Fruit fly (Drosophila melanogaster): ENCODE measurements around the gene CG12698.

DNA sequence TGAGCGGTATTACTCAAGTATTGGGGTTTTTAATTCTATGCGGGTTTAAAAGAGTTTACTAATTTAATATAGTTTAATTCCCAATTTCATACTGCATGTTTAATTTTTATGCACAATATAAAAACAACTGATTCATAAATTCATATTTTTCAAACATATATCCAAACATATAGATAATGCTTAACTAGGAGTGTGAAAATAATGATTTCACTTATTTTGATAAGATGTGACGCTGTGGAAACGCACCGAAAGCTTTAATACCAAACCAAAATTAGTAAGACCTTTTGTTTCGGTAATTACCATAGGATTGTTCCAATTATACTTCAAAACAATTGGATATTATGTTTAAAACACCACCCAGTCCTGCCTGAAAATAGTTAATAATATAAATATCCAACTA is 22.4 kb upstream of the CG12698 start, which contains the start of gene Slc25A46a:
- TF ChIP-seq insv (optimal IDR thresholded peaks at IDR 0.05) (no peak), psq (optimal IDR thresholded peaks at IDR 0.05) (no peak), Myc (optimal IDR thresholded peaks at IDR 0.05) (no peak)

Measured in Kc167 (cell line).